Fruit fly (Drosophila melanogaster): ENCODE results near the gene ath.

The ath gene

dm6 chr2L:10249655-10250202 is 38.8 kb downstream of the ath start:
- no peak for TF ChIP-seq CTCF (optimal IDR thresholded peaks at IDR 0.05)

- TF ChIP-seq CTCF (optimal IDR thresholded peaks at IDR 0.05) = no peak
Observed at dm6 chr2L:10250441-10250847, 39.5 kb downstream of the ath start, which contains the start of the genes bsk and CG31717. Gene bsk (minus strand): TSS chr2L:10250501. Gene CG31717 (plus strand): TSS chr2L:10250737.

dm6 chr2L:10251592-10251991 is 40.6 kb downstream of the ath start, which contains the start of gene Ror:
Gene Ror (plus strand): TSS chr2L:10251843.
- no peak for TF ChIP-seq CG8478 (optimal IDR thresholded peaks at IDR 0.05)
- TF ChIP-seq CTCF (optimal IDR thresholded peaks at IDR 0.05) = no peak

dm6 chr2L:10255725-10256158 is 44.8 kb downstream of the ath start, which contains the start of gene CG5676:
Gene CG5676 (minus strand): TSS chr2L:10255891.
- no peak for TF ChIP-seq CTCF (optimal IDR thresholded peaks at IDR 0.05)
- no peak for TF ChIP-seq CG8478 (optimal IDR thresholded peaks at IDR 0.05)

dm6 chr2L:10259960-10260749 is 49.2 kb downstream of the ath start:
- no peak for TF ChIP-seq CG8478 (optimal IDR thresholded peaks at IDR 0.05)
- no peak for TF ChIP-seq CTCF (optimal IDR thresholded peaks at IDR 0.05)

dm6 chr2L:10260750-10261493 is 50.0 kb downstream of the ath start, which contains the start of gene Pten:
Gene Pten (minus strand): TSS chr2L:10261049.
- TF ChIP-seq CTCF (optimal IDR thresholded peaks at IDR 0.05) (peak in 1 of 2 experiments; percentile 3), CG8478 (optimal IDR thresholded peaks at IDR 0.05) (no peak)

dm6 chr2L:10261774-10262173 is 50.8 kb downstream of the ath start:
- no peak for TF ChIP-seq CG8478 (optimal IDR thresholded peaks at IDR 0.05)
- no peak for TF ChIP-seq CTCF (optimal IDR thresholded peaks at IDR 0.05)
